Worm (Caenorhabditis elegans) whole organism, L4 larva: ENCODE results near the gene C53A5.16.

Source experiments
- F44E2.7 ChIP-seq: fragments of 200-800 bp; sonication (Bioruptor generic); IDR thresholded peaks from 2 replicates; pipeline ENCODE4 v2.1.2; 2022; ENCODE audit warnings: missing genetic modification characterization, missing compliant biosample characterization
- ZK546.5 ChIP-seq, 2 experiments: sonication (generic microtip); optimal IDR thresholded peaks; 2 replicates each; lab custom pipeline; 2017; ENCODE audit warnings: missing biosample characterization in 2 of 2, missing genetic modification characterization in 2 of 2
- arid-1 ChIP-seq: fragments of 200-800 bp; sonication (Bioruptor generic); conservative IDR thresholded peaks from 2 replicates; pipeline ENCODE4 v1.3.6; 2022; ENCODE audit warnings: missing genetic modification reagents, missing genetic modification characterization, missing compliant biosample characterization
- daf-16 ChIP-seq, 3 experiments: sonication (generic microtip); optimal IDR thresholded peaks; 2 replicates each; lab custom pipeline; 2016 to 2017; ENCODE audit warnings: missing genetic modification characterization in 3 of 3, missing genetic modification reagents in 3 of 3, mild to moderate bottlenecking in 2 of 3, missing compliant biosample characterization in 2 of 3, missing biosample characterization in 1 of 3, moderate library complexity in 1 of 3
- daf-19 ChIP-seq: fragments of 200-800 bp; sonication (Bioruptor generic); conservative IDR thresholded peaks from 2 replicates; pipeline ENCODE4 v1.3.6; 2022; ENCODE audit warnings: missing genetic modification characterization, missing compliant biosample characterization
- dpl-1 ChIP-seq: fragments of 150-350 bp; optimal IDR thresholded peaks from 2 replicates; lab custom pipeline; 2014; ENCODE audit warnings: missing biosample characterization, missing genetic modification reagents, missing genetic modification characterization
- egl-43 ChIP-seq: fragments of 200-800 bp; sonication (Bioruptor generic); IDR thresholded peaks from 2 replicates; pipeline ENCODE4 v1.3.6; 2022; ENCODE audit warnings: missing genetic modification reagents, missing genetic modification characterization, missing compliant biosample characterization
- hmg-1.1 ChIP-seq: fragments of 200-800 bp; sonication (Bioruptor generic); IDR thresholded peaks from 2 replicates; pipeline ENCODE4 v1.3.6; 2022; ENCODE audit warnings: missing genetic modification reagents, missing genetic modification characterization, missing compliant biosample characterization
- lin-13 ChIP-seq: fragments of 150-350 bp; optimal IDR thresholded peaks from 2 replicates; lab custom pipeline; 2014; ENCODE audit warnings: missing biosample characterization, missing genetic modification reagents, missing genetic modification characterization
- mdl-1 ChIP-seq, 2 experiments: fragments of 150-350 bp in 1 of 2; sonication (generic microtip) in 1 of 2; optimal IDR thresholded peaks; 2 replicates each; lab custom pipeline; 2014 to 2017; ENCODE audit warnings: missing biosample characterization in 2 of 2, missing genetic modification characterization in 2 of 2
- nhr-11 ChIP-seq: fragments of 150-350 bp; optimal IDR thresholded peaks from 2 replicates; lab custom pipeline; 2014; ENCODE audit warnings: missing biosample characterization, missing genetic modification characterization
- pha-4 ChIP-seq, 2 experiments: fragments of 150-350 bp in 1 of 2; fragments of 200-800 bp in 1 of 2; sonication (Bioruptor generic) in 1 of 2; IDR thresholded peaks in 1 of 2; optimal IDR thresholded peaks in 1 of 2; 2 replicates each; pipeline versions ENCODE4 v1.3.6 to Lab custom; 2014 to 2022; ENCODE audit warnings: missing genetic modification characterization in 2 of 2, missing genetic modification reagents in 2 of 2, missing biosample characterization in 1 of 2, missing compliant biosample characterization in 1 of 2
- snpc-4 ChIP-seq: fragments of 150-350 bp; optimal IDR thresholded peaks from 2 replicates; lab custom pipeline; 2014; ENCODE audit warnings: missing biosample characterization, missing genetic modification characterization
- unc-39 ChIP-seq: sonication (generic microtip); optimal IDR thresholded peaks from 2 replicates; lab custom pipeline; 2017; ENCODE audit warnings: missing biosample characterization, missing genetic modification characterization

ce11 chrV:14527210-14527609 is 4.8 kb upstream of the C53A5.16 start:
- TF ChIP-seq nhr-11 (tag; lab: Kevin White, UChicago) (no peak), lin-13 (no peak), dpl-1 (GFP tag; lab: Kevin White, UChicago) (no peak), daf-19 (GFP tag; lab: Robert Waterston, UW) (no peak), snpc-4 (tag; lab: Kevin White, UChicago) (no peak), mdl-1 (tag; optimal IDR thresholded peaks at IDR 0.05; lab: Kevin White, UChicago) (no peak), ZK546.5 (tag; optimal IDR thresholded peaks at IDR 0.05; lab: Kevin White, UChicago) (no peak), arid-1 (no peak), unc-39 (tag; lab: Kevin White, UChicago) (no peak), hmg-1.1 (no peak), F44E2.7 (GFP tag; lab: Robert Waterston, UW) (no peak), egl-43 (no peak), pha-4 (GFP tag; IDR thresholded peaks at IDR 0.05; lab: Robert Waterston, UW) (no peak), pha-4 (tag; optimal IDR thresholded peaks at IDR 0.05; lab: Kevin White, UChicago) (no peak), daf-16 (GFP tag; optimal IDR thresholded peaks at IDR 0.05; lab: Kevin White, UChicago) (no peak), daf-16 (tag; optimal IDR thresholded peaks at IDR 0.05; lab: Kevin White, UChicago) (no peak)
